Worm (Caenorhabditis elegans) whole organism, young adult: Measurements from ENCODE around the gene D1046.18.
"Not testable (repeated sequence)": the region's sequence is repeated elsewhere in the genome, so short reads cannot be mapped to it uniquely, and the experiment has no call there.

Source experiments
- B0336.3 ChIP-seq: fragments of 200-800 bp; sonication (Bioruptor generic); IDR thresholded peaks from 2 replicates; pipeline ENCODE4 v1.3.6; 2022; ENCODE audit warnings: missing genetic modification characterization, missing compliant biosample characterization
- K11D2.4 ChIP-seq: fragments of 200-800 bp; sonication (Bioruptor generic); IDR thresholded peaks from 2 replicates; pipeline ENCODE4 v1.3.6; 2022; ENCODE audit warnings: missing genetic modification reagents, missing genetic modification characterization, missing compliant biosample characterization
- T26A5.8 ChIP-seq: sonication (generic microtip); optimal IDR thresholded peaks from 2 replicates; lab custom pipeline; 2016; ENCODE audit warnings: missing genetic modification characterization, missing compliant biosample characterization
- ama-1 ChIP-seq, 3 experiments: fragments of 150-350 bp in 1 of 3; sonication (generic microtip) in 2 of 3; optimal IDR thresholded peaks; 2 replicates each; lab custom pipeline; 2014 to 2018; ENCODE audit warnings: missing biosample characterization in 2 of 3, missing genetic modification characterization in 2 of 3, missing genetic modification reagents in 2 of 3
- gei-17 ChIP-seq: fragments of 200-800 bp; sonication (Bioruptor generic); optimal IDR thresholded peaks from 2 replicates; lab custom pipeline; 2018; ENCODE audit warnings: mild to moderate bottlenecking, missing genetic modification characterization, missing compliant biosample characterization
- him-1 ChIP-seq: sonication (generic microtip); optimal IDR thresholded peaks from 2 replicates; lab custom pipeline; 2016; ENCODE audit warnings: missing genotype, missing genetic modification reagents, missing genetic modification characterization, missing compliant biosample characterization
- mes-4 ChIP-seq: sonication (generic microtip); optimal IDR thresholded peaks from 2 replicates; lab custom pipeline; 2016; ENCODE audit warnings: missing genotype, missing genetic modification characterization, missing compliant biosample characterization

ce11 chrIV:8964042-8964441, 34.0 kb downstream of the D1046.18 start:
- TF ChIP-seq him-1 (tag; lab: Kevin White, UChicago); T26A5.8 (tag; lab: Kevin White, UChicago); K11D2.4 (GFP tag; lab: Robert Waterston, UW); ama-1 (optimal IDR thresholded peaks at IDR 0.05; lab: Kevin White, UChicago); ama-1 (GFP tag; optimal IDR thresholded peaks at IDR 0.05; lab: Kevin White, UChicago); B0336.3 (GFP tag; lab: Robert Waterston, UW); gei-17 (GFP tag; lab: Kevin White, UChicago); mes-4 (tag; lab: Kevin White, UChicago): not testable (repeated sequence)
